Fruit fly (Drosophila melanogaster): Measurements from ENCODE around the gene CG13070.
A peak's percentile ranks its signal among the peaks of the same experiment; 100 is the strongest.

The CG13070 gene

dm6 chr3L:16263043-16263442 lies at the start of gene CG13070:
Gene CG13070, plus strand, starts transcription at chr3L:16263343.
- no peak for TF ChIP-seq CTCF (optimal IDR thresholded peaks at IDR 0.05)
- TF ChIP-seq CG8478 (optimal IDR thresholded peaks at IDR 0.05) = no peak

dm6 chr3L:16214533-16215207 lies 48.5 kb upstream of the CG13070 start:
- TF ChIP-seq CG8478 (optimal IDR thresholded peaks at IDR 0.05) (no peak), CTCF (optimal IDR thresholded peaks at IDR 0.05) (no peak)

- no peak for TF ChIP-seq CTCF (optimal IDR thresholded peaks at IDR 0.05)
- TF ChIP-seq CG8478 (optimal IDR thresholded peaks at IDR 0.05) = no peak
Observed at dm6 chr3L:16215411-16215810, 47.7 kb upstream of the CG13070 start.

- TF ChIP-seq CG8478 (optimal IDR thresholded peaks at IDR 0.05) (no peak), CTCF (optimal IDR thresholded peaks at IDR 0.05) (no peak)
Observed at dm6 chr3L:16215816-16216215, 47.3 kb upstream of the CG13070 start.

dm6 chr3L:16217203-16217602 lies 45.9 kb upstream of the CG13070 start, which contains the start of gene CG13073:
Gene CG13073, minus strand, starts transcription at chr3L:16217303.
- TF ChIP-seq CG8478 (optimal IDR thresholded peaks at IDR 0.05) (no peak), CTCF (optimal IDR thresholded peaks at IDR 0.05) (no peak)

- TF ChIP-seq CTCF (optimal IDR thresholded peaks at IDR 0.05) = no peak
- TF ChIP-seq CG8478 (optimal IDR thresholded peaks at IDR 0.05) = no peak
Observed at dm6 chr3L:16217935-16218334, 45.2 kb upstream of the CG13070 start.

dm6 chr3L:16221278-16221677 lies 41.9 kb upstream of the CG13070 start:
- TF ChIP-seq CG8478 (optimal IDR thresholded peaks at IDR 0.05) = no peak
- TF ChIP-seq CTCF (optimal IDR thresholded peaks at IDR 0.05) = no peak

dm6 chr3L:16221800-16222199 lies 41.3 kb upstream of the CG13070 start:
- TF ChIP-seq CG8478 (optimal IDR thresholded peaks at IDR 0.05) = no peak
- no peak for TF ChIP-seq CTCF (optimal IDR thresholded peaks at IDR 0.05)

dm6 chr3L:16225175-16225574 lies 38.0 kb upstream of the CG13070 start:
- no peak for TF ChIP-seq CTCF (optimal IDR thresholded peaks at IDR 0.05)
- no peak for TF ChIP-seq CG8478 (optimal IDR thresholded peaks at IDR 0.05)

dm6 chr3L:16228659-16229205 lies 34.4 kb upstream of the CG13070 start, which contains the start of gene Tmx3:
Gene Tmx3, plus strand, starts transcription at chr3L:16229100.
- TF ChIP-seq CG8478 (optimal IDR thresholded peaks at IDR 0.05) = no peak
- no peak for TF ChIP-seq CTCF (optimal IDR thresholded peaks at IDR 0.05)

- peak in 1 of 2 experiments; percentile 40 for TF ChIP-seq CTCF (optimal IDR thresholded peaks at IDR 0.05)
- no peak for TF ChIP-seq CG8478 (optimal IDR thresholded peaks at IDR 0.05)
Observed at dm6 chr3L:16231857-16232256, 31.3 kb upstream of the CG13070 start, which contains the start of the genes PDCD-5 and MED10. Gene PDCD-5, minus strand, starts transcription at chr3L:16232038. Gene MED10, plus strand, starts transcription at chr3L:16232084.

dm6 chr3L:16232924-16233323 lies 30.2 kb upstream of the CG13070 start, which contains the start of gene Hsc20:
Gene Hsc20, plus strand, starts transcription at chr3L:16233127.
- TF ChIP-seq CTCF (optimal IDR thresholded peaks at IDR 0.05) (no peak), CG8478 (optimal IDR thresholded peaks at IDR 0.05) (no peak)

- TF ChIP-seq CG8478 (optimal IDR thresholded peaks at IDR 0.05) (no peak), CTCF (optimal IDR thresholded peaks at IDR 0.05) (no peak)
Observed at dm6 chr3L:16233850-16234494, 29.2 kb upstream of the CG13070 start.

- TF ChIP-seq CTCF (optimal IDR thresholded peaks at IDR 0.05) = no peak
- TF ChIP-seq CG8478 (optimal IDR thresholded peaks at IDR 0.05) = no peak
Observed at dm6 chr3L:16241296-16241695, 21.8 kb upstream of the CG13070 start.

- no peak for TF ChIP-seq CTCF (optimal IDR thresholded peaks at IDR 0.05)
- TF ChIP-seq CG8478 (optimal IDR thresholded peaks at IDR 0.05) = no peak
Observed at dm6 chr3L:16252255-16252654, 10.9 kb upstream of the CG13070 start, which contains the start of gene CG13055. Gene CG13055, minus strand, starts transcription at chr3L:16252355.

All from S2 (cell line).